Fruit fly (Drosophila melanogaster) whole organism, adult: ENCODE measurements around the gene Rcd7.

Experiments
- CG12768 ChIP-seq: fragments of 200-800 bp; sonication (Bioruptor generic); optimal IDR thresholded peaks from 2 replicates; lab custom pipeline; 2017; ENCODE audit warnings: missing biosample characterization, missing genetic modification characterization, mild to moderate bottlenecking, moderate library complexity, missing genetic modification reagents
- CG14711 ChIP-seq: fragments of 200-800 bp; sonication (Bioruptor generic); optimal IDR thresholded peaks from 2 replicates; lab custom pipeline; 2018; ENCODE audit warnings: missing biosample characterization, mild to moderate bottlenecking, missing genetic modification characterization, moderate library complexity
- CG7045 ChIP-seq: fragments of 200-800 bp; sonication (Bioruptor generic); optimal IDR thresholded peaks from 2 replicates; lab custom pipeline; 2017; ENCODE audit warnings: missing biosample characterization, mild to moderate bottlenecking, missing genetic modification characterization
- Hr96 ChIP-seq: fragments of 200-800 bp; sonication (Bioruptor generic); optimal IDR thresholded peaks from 2 replicates; lab custom pipeline; 2016; ENCODE audit warnings: missing biosample characterization, missing genetic modification characterization
- toe ChIP-seq: fragments of 200-800 bp; sonication (Bioruptor generic); optimal IDR thresholded peaks from 2 replicates; lab custom pipeline; 2016; ENCODE audit warnings: missing biosample characterization, missing genetic modification characterization

DNA sequence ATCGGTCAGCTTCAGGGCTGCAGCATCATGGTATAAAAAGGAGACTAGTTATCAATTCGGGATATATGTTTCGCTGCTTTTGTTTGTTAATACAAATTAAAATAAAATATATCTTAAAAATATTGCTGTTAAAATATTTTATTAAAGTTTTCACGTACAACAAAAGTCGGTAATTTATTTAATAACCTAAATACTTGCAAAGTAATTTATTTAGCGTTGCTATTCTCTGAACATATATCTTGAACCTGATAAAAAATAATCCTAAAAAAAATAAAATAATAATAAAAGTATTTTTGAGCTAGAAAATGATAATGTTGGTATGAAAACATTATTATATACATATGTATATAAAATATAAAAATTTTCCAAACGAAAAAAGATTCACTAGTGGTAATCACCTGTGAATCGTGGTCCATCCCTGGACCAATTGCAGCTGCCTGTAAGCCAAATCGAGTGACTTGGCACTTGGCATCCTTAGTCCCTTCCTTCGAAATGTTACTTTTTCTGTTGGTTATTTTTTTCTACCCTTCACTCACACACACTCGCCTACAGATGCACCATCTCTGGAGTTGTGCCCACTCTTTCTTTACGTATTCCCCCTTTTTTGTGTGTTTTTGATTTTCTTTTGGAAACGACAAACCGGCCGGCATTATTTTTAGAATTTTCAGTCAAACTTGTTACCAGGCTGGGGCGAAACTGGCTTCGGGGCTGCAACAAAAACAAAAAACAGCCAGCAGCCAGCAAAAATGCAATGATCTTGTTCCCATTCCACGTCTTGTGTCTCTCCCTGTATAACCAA, 12.5 kb downstream of the Rcd7 start:
- TF ChIP-seq toe (GFP tag; lab: Kevin White, UChicago) = no peak
- no peak for TF ChIP-seq Hr96 (GFP tag; lab: Kevin White, UChicago)
- TF ChIP-seq CG7045 (GFP tag; lab: Kevin White, UChicago) = no peak
- TF ChIP-seq CG14711 (tag; lab: Kevin White, UChicago) = no peak
- no peak for TF ChIP-seq CG12768
